Fruit fly (Drosophila melanogaster) whole organism, embryonic: ENCODE data around the gene CG5909.

Experiments
- CG10147 ChIP-seq: fragments of 200-800 bp; sonication (Bioruptor generic); optimal IDR thresholded peaks from 2 replicates; lab custom pipeline; 2019; ENCODE audit warnings: missing biosample characterization, mild to moderate bottlenecking, missing genetic modification characterization, moderate library complexity
- CG12299 ChIP-seq: fragments of 200-800 bp; sonication (Bioruptor generic); optimal IDR thresholded peaks from 2 replicates; lab custom pipeline; 2018; ENCODE audit warnings: missing biosample characterization, mild to moderate bottlenecking, missing genetic modification characterization
- CG13287 ChIP-seq: fragments of 200-800 bp; sonication (Bioruptor generic); IDR thresholded peaks from 2 replicates; pipeline ENCODE4 v1.3.6; 2022; ENCODE audit warnings: missing biosample characterization, missing genetic modification characterization; ENCODE audit not compliant: partially characterized antibody
- CG13624 ChIP-seq: fragments of 200-800 bp; sonication (Bioruptor generic); optimal IDR thresholded peaks from 2 replicates; lab custom pipeline; 2016; ENCODE audit warnings: missing biosample characterization, missing genetic modification characterization
- CG13775 ChIP-seq: fragments of 200-800 bp; sonication (Bioruptor generic); optimal IDR thresholded peaks from 3 replicates; lab custom pipeline; 2017; ENCODE audit warnings: missing biosample characterization, mild to moderate bottlenecking, missing genetic modification characterization
- CG15479 ChIP-seq: fragments of 200-800 bp; sonication (Bioruptor generic); optimal IDR thresholded peaks from 3 replicates; lab custom pipeline; 2019; ENCODE audit warnings: missing biosample characterization, mild to moderate bottlenecking, missing genetic modification characterization, moderate library complexity
- CG15696 ChIP-seq: fragments of 200-800 bp; sonication (Bioruptor generic); optimal IDR thresholded peaks from 2 replicates; lab custom pipeline; 2019; ENCODE audit warnings: missing biosample characterization, mild to moderate bottlenecking, missing genetic modification characterization, moderate library complexity
- CG17359 ChIP-seq: fragments of 200-800 bp; sonication (Bioruptor generic); optimal IDR thresholded peaks from 3 replicates; lab custom pipeline; 2018; ENCODE audit warnings: missing biosample characterization, mild to moderate bottlenecking, missing genetic modification characterization, moderate library complexity
- CG18619 ChIP-seq: fragments of 200-800 bp; sonication (Bioruptor generic); optimal IDR thresholded peaks from 3 replicates; lab custom pipeline; 2017; ENCODE audit warnings: missing biosample characterization, mild to moderate bottlenecking, missing genetic modification characterization
- CG31441 ChIP-seq: fragments of 200-800 bp; sonication (Bioruptor generic); IDR thresholded peaks from 2 replicates; pipeline ENCODE4 v1.3.6; 2022; ENCODE audit warnings: missing biosample characterization, missing genetic modification characterization
- CG4617 ChIP-seq: fragments of 200-800 bp; sonication (Bioruptor generic); optimal IDR thresholded peaks from 3 replicates; lab custom pipeline; 2016; ENCODE audit warnings: missing biosample characterization, missing genetic modification characterization, borderline replicate concordance
- CG6254 ChIP-seq: fragments of 200-800 bp; sonication (Bioruptor generic); optimal IDR thresholded peaks from 3 replicates; lab custom pipeline; 2017; ENCODE audit warnings: mild to moderate bottlenecking, missing biosample characterization, missing genetic modification reagents, missing genetic modification characterization
- CG6272 ChIP-seq: fragments of 200-800 bp; sonication (Bioruptor generic); IDR thresholded peaks from 2 replicates; pipeline ENCODE4 v1.3.6; 2022; ENCODE audit warnings: missing biosample characterization, missing genetic modification characterization
- CG6683 ChIP-seq: fragments of 200-800 bp; sonication (Bioruptor generic); optimal IDR thresholded peaks from 2 replicates; lab custom pipeline; 2017; ENCODE audit warnings: missing biosample characterization, mild to moderate bottlenecking, missing genetic modification characterization, missing genetic modification reagents
- CG7357 ChIP-seq: fragments of 200-800 bp; sonication (Bioruptor generic); IDR thresholded peaks from 3 replicates; pipeline ENCODE4 v1.3.6; 2022; ENCODE audit warnings: missing biosample characterization, missing genetic modification characterization
- CG7786 ChIP-seq: fragments of 200-800 bp; sonication (Bioruptor generic); optimal IDR thresholded peaks from 2 replicates; lab custom pipeline; 2016; ENCODE audit warnings: missing biosample characterization, missing genetic modification characterization
- CG7839 ChIP-seq: fragments of 200-800 bp; sonication (Bioruptor generic); optimal IDR thresholded peaks from 3 replicates; lab custom pipeline; 2018; ENCODE audit warnings: missing biosample characterization, mild to moderate bottlenecking, missing genetic modification characterization, moderate library complexity
- CG9437 ChIP-seq: fragments of 200-800 bp; sonication (Bioruptor generic); optimal IDR thresholded peaks from 2 replicates; lab custom pipeline; 2018; ENCODE audit warnings: missing biosample characterization, mild to moderate bottlenecking, missing genetic modification characterization
- CkIIα-i1 ChIP-seq: fragments of 200-800 bp; sonication (Bioruptor generic); IDR thresholded peaks from 2 replicates; pipeline ENCODE4 v1.3.6; 2022; ENCODE audit warnings: missing biosample characterization, missing genetic modification characterization
- Drgx ChIP-seq: fragments of 200-800 bp; sonication (Bioruptor generic); IDR thresholded peaks from 2 replicates; pipeline ENCODE4 v1.3.6; 2022; ENCODE audit warnings: missing biosample characterization, missing genetic modification characterization
- E2f1 ChIP-seq: fragments of 200-800 bp; sonication (Bioruptor generic); IDR thresholded peaks from 2 replicates; pipeline ENCODE4 v1.3.6; 2022; ENCODE audit warnings: missing biosample characterization, missing genetic modification characterization
- Gsc ChIP-seq: fragments of 200-800 bp; sonication (Bioruptor generic); IDR thresholded peaks from 2 replicates; pipeline ENCODE4 v1.3.6; 2022; ENCODE audit warnings: missing biosample characterization, missing genetic modification characterization
- Hey ChIP-seq: fragments of 200-800 bp; sonication (Bioruptor generic); optimal IDR thresholded peaks from 3 replicates; lab custom pipeline; 2018; ENCODE audit warnings: missing biosample characterization, mild to moderate bottlenecking, missing genetic modification characterization
- Hmr ChIP-seq: fragments of 200-800 bp; sonication (Bioruptor generic); optimal IDR thresholded peaks from 3 replicates; lab custom pipeline; 2017; ENCODE audit warnings: mild to moderate bottlenecking, missing biosample characterization, missing genetic modification reagents, missing genetic modification characterization
- Hr3 ChIP-seq: fragments of 200-800 bp; sonication (Bioruptor generic); optimal IDR thresholded peaks from 3 replicates; lab custom pipeline; 2016; ENCODE audit warnings: missing biosample characterization, missing genetic modification characterization
- Jarid2 ChIP-seq: fragments of 200-800 bp; sonication (Bioruptor generic); optimal IDR thresholded peaks from 3 replicates; lab custom pipeline; 2017; ENCODE audit warnings: mild to moderate bottlenecking, missing biosample characterization, missing genetic modification reagents, missing genetic modification characterization
- MTF-1 ChIP-seq: fragments of 200-800 bp; sonication (Bioruptor generic); optimal IDR thresholded peaks from 2 replicates; lab custom pipeline; 2018; ENCODE audit warnings: missing biosample characterization, mild to moderate bottlenecking, missing genetic modification characterization, borderline replicate concordance
- Vsx1 ChIP-seq: fragments of 200-800 bp; sonication (Bioruptor generic); optimal IDR thresholded peaks from 2 replicates; lab custom pipeline; 2017; ENCODE audit warnings: missing biosample characterization, mild to moderate bottlenecking, missing genetic modification characterization, missing genetic modification reagents
- Xrp1 ChIP-seq: fragments of 200-800 bp; sonication (Bioruptor generic); IDR thresholded peaks from 2 replicates; pipeline ENCODE4 v1.3.6; 2022; ENCODE audit warnings: missing biosample characterization, missing genetic modification characterization
- abd-A ChIP-seq: fragments of 200-800 bp; sonication (Bioruptor generic); optimal IDR thresholded peaks from 3 replicates; lab custom pipeline; 2019; ENCODE audit warnings: missing biosample characterization, mild to moderate bottlenecking, missing genetic modification characterization, moderate library complexity
- al ChIP-seq: fragments of 200-800 bp; sonication (Bioruptor generic); IDR thresholded peaks from 2 replicates; pipeline ENCODE4 v1.3.6; 2022; ENCODE audit warnings: missing biosample characterization, missing genetic modification characterization
- bbx ChIP-seq: fragments of 200-800 bp; sonication (Bioruptor generic); IDR thresholded peaks from 2 replicates; pipeline ENCODE4 v1.3.6; 2022; ENCODE audit warnings: missing biosample characterization, missing genetic modification characterization; ENCODE audit not compliant: partially characterized antibody
- btn ChIP-seq: fragments of 200-800 bp; sonication (Bioruptor generic); optimal IDR thresholded peaks from 2 replicates; lab custom pipeline; 2016; ENCODE audit warnings: missing biosample characterization, missing genetic modification characterization
- dpn ChIP-seq, 2 experiments: fragments of 200-800 bp; sonication (Bioruptor generic); optimal IDR thresholded peaks; 3 replicates each; lab custom pipeline; 2016; ENCODE audit warnings: missing biosample characterization in 2 of 2, missing genetic modification characterization in 2 of 2
- exex ChIP-seq: fragments of 200-800 bp; sonication (Bioruptor generic); optimal IDR thresholded peaks from 4 replicates; lab custom pipeline; 2018; ENCODE audit warnings: missing biosample characterization, mild to moderate bottlenecking, missing genetic modification characterization, moderate library complexity
- eyg ChIP-seq: fragments of 200-800 bp; sonication (Bioruptor generic); optimal IDR thresholded peaks from 3 replicates; lab custom pipeline; 2016; ENCODE audit warnings: missing biosample characterization, missing genetic modification characterization
- fd102C ChIP-seq: fragments of 200-800 bp; sonication (Bioruptor generic); optimal IDR thresholded peaks from 2 replicates; lab custom pipeline; 2018; ENCODE audit warnings: missing biosample characterization, mild to moderate bottlenecking, missing genetic modification characterization, moderate library complexity
- grau ChIP-seq: fragments of 200-800 bp; optimal IDR thresholded peaks from 3 replicates; lab custom pipeline; 2019; ENCODE audit warnings: missing biosample characterization, mild to moderate bottlenecking, missing genetic modification characterization, moderate library complexity
- grn ChIP-seq: fragments of 200-800 bp; sonication (Bioruptor generic); optimal IDR thresholded peaks from 3 replicates; lab custom pipeline; 2017; ENCODE audit warnings: missing biosample characterization, missing genetic modification characterization
- hbn ChIP-seq: fragments of 200-800 bp; sonication (Bioruptor generic); IDR thresholded peaks from 2 replicates; pipeline ENCODE4 v1.3.6; 2022; ENCODE audit warnings: missing biosample characterization, missing genetic modification characterization; ENCODE audit not compliant: partially characterized antibody
- inv ChIP-seq: fragments of 200-800 bp; sonication (Bioruptor generic); IDR thresholded peaks from 2 replicates; pipeline ENCODE4 v1.3.6; 2022; ENCODE audit warnings: missing biosample characterization, missing genetic modification characterization; ENCODE audit not compliant: partially characterized antibody
- kay ChIP-seq: fragments of 200-800 bp; sonication (Bioruptor generic); optimal IDR thresholded peaks from 2 replicates; lab custom pipeline; 2016; ENCODE audit warnings: missing biosample characterization, missing genetic modification characterization
- luna ChIP-seq: fragments of 200-800 bp; sonication (Bioruptor generic); optimal IDR thresholded peaks from 2 replicates; lab custom pipeline; 2016; ENCODE audit warnings: missing biosample characterization, missing genetic modification characterization
- mam ChIP-seq: fragments of 200-800 bp; sonication (Bioruptor generic); optimal IDR thresholded peaks from 3 replicates; lab custom pipeline; 2016; ENCODE audit warnings: missing biosample characterization, missing genetic modification characterization
- otp ChIP-seq: fragments of 200-800 bp; sonication (Bioruptor generic); IDR thresholded peaks from 3 replicates; pipeline ENCODE4, ENCODE4 v1.3.6; 2022; ENCODE audit warnings: missing biosample characterization, missing genetic modification characterization
- pho ChIP-seq: fragments of 200-800 bp; sonication (Bioruptor generic); optimal IDR thresholded peaks from 2 replicates; lab custom pipeline; 2016; ENCODE audit warnings: missing biosample characterization, missing genetic modification characterization
- prd ChIP-seq, 3 experiments: fragments of >200 bp in 2 of 3; fragments of 200-800 bp in 1 of 3; sonication (Bioruptor generic) in 1 of 3; optimal IDR thresholded peaks in 2 of 3; IDR thresholded peaks in 1 of 3; 2 replicates in 2 of 3; 3 replicates in 1 of 3; pipeline versions ENCODE4 v1.3.6 to Lab custom; 2017 to 2022; ENCODE audit warnings: missing biosample characterization in 1 of 3, missing genetic modification characterization in 1 of 3
- tio ChIP-seq: fragments of 200-800 bp; sonication (Bioruptor generic); optimal IDR thresholded peaks from 2 replicates; lab custom pipeline; 2017; ENCODE audit warnings: missing biosample characterization, missing genetic modification characterization, inconsistent platforms

Gene CG5909

DNA sequence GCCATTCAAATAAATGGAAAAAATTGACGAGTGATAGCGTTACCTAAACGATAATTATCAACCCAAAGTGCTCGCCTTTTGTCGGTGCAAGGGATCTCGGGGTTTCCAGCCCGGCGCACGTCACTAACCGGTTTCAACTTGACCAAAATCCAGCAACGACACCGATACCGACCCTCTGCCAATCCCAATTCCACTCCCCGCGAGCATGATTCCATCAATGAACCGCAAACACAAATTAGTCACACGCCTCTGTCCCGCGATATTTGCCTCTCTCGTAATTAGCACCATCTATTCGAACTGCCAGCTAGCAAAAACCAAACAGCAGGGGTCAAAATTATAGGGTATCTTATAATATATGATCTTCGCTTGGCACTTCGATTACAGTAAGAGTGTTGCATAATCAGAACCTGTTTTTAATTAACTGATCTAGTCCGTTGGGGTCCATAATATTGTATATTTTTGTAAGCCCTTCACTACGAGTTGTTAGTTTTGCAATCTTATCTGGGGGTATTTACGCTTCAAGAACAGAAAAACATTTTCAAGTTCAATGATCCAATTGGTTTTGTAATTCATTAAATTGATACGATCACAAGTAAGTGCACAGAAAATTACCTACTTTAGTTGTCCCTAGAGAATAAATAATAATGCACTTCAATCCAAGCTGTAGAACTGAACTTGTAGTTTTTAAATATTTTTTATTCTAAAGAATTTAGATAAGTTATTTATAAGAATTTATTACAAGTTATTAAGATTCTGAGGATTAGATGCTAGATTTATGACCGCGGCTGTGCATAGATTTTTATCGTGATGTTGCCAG, 7.7 kb upstream of the CG5909 start:
- TF ChIP-seq CG7839, result peak; percentile 65
- TF ChIP-seq kay, result peak; percentile 18
- peak; percentile 74 for TF ChIP-seq grau (tag; lab: Kevin White, UChicago)
- TF ChIP-seq pho (GFP tag; lab: Kevin White, UChicago), result peak; percentile 37
- no peak for TF ChIP-seq Jarid2 (GFP tag; lab: Kevin White, UChicago)
- peak; percentile 17 for TF ChIP-seq CG7786
- TF ChIP-seq Hr3 (GFP tag; lab: Kevin White, UChicago), result peak; percentile 43
- TF ChIP-seq tio, result peak; percentile 77
- TF ChIP-seq CG18619 (GFP tag; lab: Kevin White, UChicago), result peak; percentile 65
- TF ChIP-seq Hmr (GFP tag; lab: Kevin White, UChicago), result peak; percentile 79
- no peak for TF ChIP-seq luna (GFP tag; lab: Kevin White, UChicago)
- peak; percentile 70 for TF ChIP-seq CG31441 (GFP tag; lab: Robert Waterston, UW)
- TF ChIP-seq inv, result no peak
- peak; percentile 42 for TF ChIP-seq grn
- TF ChIP-seq MTF-1 (GFP tag; lab: Kevin White, UChicago), result no peak
- TF ChIP-seq btn (GFP tag; lab: Kevin White, UChicago), result no peak
- peak; percentile 33 for TF ChIP-seq eyg (GFP tag; lab: Kevin White, UChicago)
- TF ChIP-seq al (GFP tag; lab: Robert Waterston, UW), result peak; percentile 43
- peak; percentile 43 for TF ChIP-seq CG12299 (tag; lab: Kevin White, UChicago)
- no peak for TF ChIP-seq CG17359 (tag; lab: Kevin White, UChicago)
- TF ChIP-seq CG6254 (GFP tag; lab: Kevin White, UChicago), result peak; percentile 38
- TF ChIP-seq CG6683 (GFP tag; lab: Kevin White, UChicago), result no peak
- no peak for TF ChIP-seq prd (optimal IDR thresholded peaks at IDR 0.05; lab: Kevin White, UChicago)
- no peak for TF ChIP-seq prd (GFP tag; IDR thresholded peaks at IDR 0.05; lab: Robert Waterston, UW)
- TF ChIP-seq Hey (tag; lab: Kevin White, UChicago), result no peak
- TF ChIP-seq otp, result peak; percentile 57; the same call in 1 of the 3 replicates
- peak; percentile 19 to 22 for TF ChIP-seq dpn (GFP tag; optimal IDR thresholded peaks at IDR 0.05; lab: Kevin White, UChicago)
- no peak for TF ChIP-seq Gsc (GFP tag; lab: Robert Waterston, UW)
- TF ChIP-seq CG13287, result no peak
- TF ChIP-seq CG6272, result no peak
- no peak for TF ChIP-seq CkIIα-i1 (GFP tag; lab: Robert Waterston, UW)
- TF ChIP-seq CG7357 (GFP tag; lab: Robert Waterston, UW), result 0 out of 3 replicates have a peak, but pooled peaks have one; percentile 33
- TF ChIP-seq CG13775 (GFP tag; lab: Kevin White, UChicago), result peak; percentile 57
- TF ChIP-seq CG15696 (tag; lab: Kevin White, UChicago), result peak; percentile 28
- no peak for TF ChIP-seq hbn (GFP tag; lab: Robert Waterston, UW)
- no peak for TF ChIP-seq bbx
- no peak for TF ChIP-seq CG15479
- TF ChIP-seq CG4617 (GFP tag; lab: Kevin White, UChicago), result no peak
- TF ChIP-seq exex, result peak; percentile 47
- peak; percentile 49 for TF ChIP-seq CG13624
- peak; percentile 64 for TF ChIP-seq CG9437 (GFP tag; lab: Kevin White, UChicago)
- TF ChIP-seq fd102C, result no peak
- TF ChIP-seq E2f1 (GFP tag; lab: Robert Waterston, UW), result no peak
- no peak for TF ChIP-seq abd-A (tag; lab: Kevin White, UChicago)
- peak; percentile 38 for TF ChIP-seq mam (GFP tag; lab: Kevin White, UChicago)
- no peak for TF ChIP-seq Drgx (GFP tag; lab: Robert Waterston, UW)
- TF ChIP-seq Vsx1, result peak; percentile 82
- peak; percentile 78 for TF ChIP-seq CG10147 (GFP tag; lab: Kevin White, UChicago)
- TF ChIP-seq Xrp1 (GFP tag; lab: Robert Waterston, UW), result peak; percentile 20; the same call in 1 of the 2 replicates
